Fruit fly (Drosophila melanogaster) whole organism, embryonic: Measurements from ENCODE around the gene CG10738.
A peak's percentile ranks its signal among the peaks of the same experiment; 100 is the strongest.

ENCODE experiments used
- Abd-B ChIP-seq: fragments of 200-800 bp; sonication (Bioruptor generic); optimal IDR thresholded peaks from 2 replicates; lab custom pipeline; 2018; ENCODE audit warnings: missing biosample characterization, mild to moderate bottlenecking, missing genetic modification characterization, moderate library complexity
- CG10147 ChIP-seq: fragments of 200-800 bp; sonication (Bioruptor generic); optimal IDR thresholded peaks from 2 replicates; lab custom pipeline; 2019; ENCODE audit warnings: missing biosample characterization, mild to moderate bottlenecking, missing genetic modification characterization, moderate library complexity
- CG10543 ChIP-seq: fragments of 200-800 bp; sonication (Bioruptor generic); optimal IDR thresholded peaks from 3 replicates; lab custom pipeline; 2017; ENCODE audit warnings: missing biosample characterization, mild to moderate bottlenecking, missing genetic modification characterization, moderate library complexity
- CG11093 ChIP-seq: fragments of 200-800 bp; sonication (Bioruptor generic); IDR thresholded peaks from 3 replicates; pipeline ENCODE4 v1.3.6; 2022; ENCODE audit warnings: missing biosample characterization, missing genetic modification characterization
- CG11247 ChIP-seq: fragments of 200-800 bp; sonication (Bioruptor generic); IDR thresholded peaks from 2 replicates; pipeline ENCODE4 v1.3.6; 2022; ENCODE audit warnings: missing biosample characterization, missing genetic modification characterization
- CG11696 ChIP-seq: fragments of 200-800 bp; sonication (Bioruptor generic); IDR thresholded peaks from 2 replicates; pipeline ENCODE4 v1.3.6; 2022; ENCODE audit warnings: missing biosample characterization, missing genetic modification characterization
- CG11723 ChIP-seq: fragments of 200-800 bp; sonication (Bioruptor generic); optimal IDR thresholded peaks from 2 replicates; lab custom pipeline; 2017; ENCODE audit warnings: missing biosample characterization, mild to moderate bottlenecking, missing genetic modification characterization
- CG12219 ChIP-seq: fragments of 200-800 bp; sonication (Bioruptor generic); optimal IDR thresholded peaks from 3 replicates; lab custom pipeline; 2018; ENCODE audit warnings: missing biosample characterization, mild to moderate bottlenecking, missing genetic modification characterization
- CG13424 ChIP-seq: fragments of 200-800 bp; sonication (Bioruptor generic); optimal IDR thresholded peaks from 2 replicates; lab custom pipeline; 2019; ENCODE audit warnings: missing biosample characterization, mild to moderate bottlenecking, missing genetic modification characterization, moderate library complexity
- CG13624 ChIP-seq: fragments of 200-800 bp; sonication (Bioruptor generic); optimal IDR thresholded peaks from 2 replicates; lab custom pipeline; 2016; ENCODE audit warnings: missing biosample characterization, missing genetic modification characterization
- CG15269 ChIP-seq: fragments of 200-800 bp; sonication (Bioruptor generic); optimal IDR thresholded peaks from 2 replicates; lab custom pipeline; 2018; ENCODE audit warnings: missing biosample characterization, mild to moderate bottlenecking, missing genetic modification characterization, moderate library complexity
- CG1647 ChIP-seq: fragments of 200-800 bp; sonication (Bioruptor generic); optimal IDR thresholded peaks from 3 replicates; lab custom pipeline; 2016; ENCODE audit warnings: missing biosample characterization, missing genetic modification characterization
- CG31365 ChIP-seq: fragments of 200-800 bp; sonication (Bioruptor generic); optimal IDR thresholded peaks from 2 replicates; lab custom pipeline; 2018; ENCODE audit warnings: missing biosample characterization, mild to moderate bottlenecking, missing genetic modification characterization
- CG32772 ChIP-seq: fragments of 200-800 bp; sonication (Bioruptor generic); IDR thresholded peaks from 2 replicates; pipeline ENCODE4 v1.3.6; 2022; ENCODE audit warnings: missing biosample characterization, missing genetic modification characterization
- Doc3 ChIP-seq: fragments of 200-800 bp; sonication (Bioruptor generic); IDR thresholded peaks from 3 replicates; pipeline ENCODE4 v1.3.6; 2022; ENCODE audit warnings: missing biosample characterization, missing genetic modification characterization; ENCODE audit not compliant: partially characterized antibody
- Drgx ChIP-seq: fragments of 200-800 bp; sonication (Bioruptor generic); IDR thresholded peaks from 2 replicates; pipeline ENCODE4 v1.3.6; 2022; ENCODE audit warnings: missing biosample characterization, missing genetic modification characterization
- Ets65A ChIP-seq: fragments of 200-800 bp; sonication (Bioruptor generic); peaks from one replicate; lab custom pipeline; 2016; ENCODE audit warnings: missing biosample characterization, missing genetic modification characterization
- Gsc ChIP-seq: fragments of 200-800 bp; sonication (Bioruptor generic); IDR thresholded peaks from 2 replicates; pipeline ENCODE4 v1.3.6; 2022; ENCODE audit warnings: missing biosample characterization, missing genetic modification characterization
- H2.0 ChIP-seq: fragments of 200-800 bp; sonication (Bioruptor generic); IDR thresholded peaks from 2 replicates; pipeline ENCODE4 v1.3.6; 2022; ENCODE audit warnings: missing biosample characterization, missing genetic modification characterization
- Hey ChIP-seq: fragments of 200-800 bp; sonication (Bioruptor generic); optimal IDR thresholded peaks from 3 replicates; lab custom pipeline; 2018; ENCODE audit warnings: missing biosample characterization, mild to moderate bottlenecking, missing genetic modification characterization
- Hr3 ChIP-seq: fragments of 200-800 bp; sonication (Bioruptor generic); optimal IDR thresholded peaks from 3 replicates; lab custom pipeline; 2016; ENCODE audit warnings: missing biosample characterization, missing genetic modification characterization
- Mes4 ChIP-seq: fragments of 200-800 bp; sonication (Bioruptor generic); optimal IDR thresholded peaks from 2 replicates; lab custom pipeline; 2016; ENCODE audit warnings: missing biosample characterization, missing genetic modification characterization
- NK7.1 ChIP-seq: fragments of 200-800 bp; sonication (Bioruptor generic); optimal IDR thresholded peaks from 3 replicates; lab custom pipeline; 2016; ENCODE audit warnings: missing biosample characterization, missing genetic modification characterization
- Neu2 ChIP-seq: fragments of 200-800 bp; sonication (Bioruptor generic); optimal IDR thresholded peaks from 3 replicates; lab custom pipeline; 2016; ENCODE audit warnings: missing biosample characterization, missing genetic modification characterization, borderline replicate concordance
- Oaz ChIP-seq: fragments of 200-800 bp; sonication (Bioruptor generic); IDR thresholded peaks from 2 replicates; pipeline ENCODE4 v1.3.6; 2022; ENCODE audit warnings: missing biosample characterization, missing genetic modification characterization
- Ptx1 ChIP-seq: fragments of 200-800 bp; sonication (Bioruptor generic); IDR thresholded peaks from 2 replicates; pipeline ENCODE4 v1.3.6; 2022; ENCODE audit warnings: missing biosample characterization, missing genetic modification characterization
- Sox100B ChIP-seq: fragments of 200-800 bp; sonication (Bioruptor generic); optimal IDR thresholded peaks from 3 replicates; lab custom pipeline; 2018; ENCODE audit warnings: missing biosample characterization, mild to moderate bottlenecking, missing genetic modification characterization
- Sox102F ChIP-seq: fragments of 200-800 bp; sonication (Bioruptor generic); optimal IDR thresholded peaks from 2 replicates; lab custom pipeline; 2018; ENCODE audit warnings: missing biosample characterization, mild to moderate bottlenecking, missing genetic modification characterization, moderate library complexity
- Ssrp ChIP-seq: fragments of 200-800 bp; sonication (Bioruptor generic); optimal IDR thresholded peaks from 2 replicates; lab custom pipeline; 2018; ENCODE audit warnings: missing biosample characterization, mild to moderate bottlenecking, missing genetic modification characterization, moderate library complexity
- Tbp ChIP-seq: fragments of >200 bp; optimal IDR thresholded peaks from 2 replicates; lab custom pipeline; 2018; ENCODE audit warnings: missing biosample characterization, missing genetic modification characterization
- Trl ChIP-seq, 3 experiments: fragments of >200 bp in 2 of 3; fragments of 200-800 bp in 1 of 3; sonication (Bioruptor generic) in 1 of 3; optimal IDR thresholded peaks; 2 replicates in 1 of 3; 3 replicates in 2 of 3; lab custom pipeline; 2016 to 2017; ENCODE audit warnings: missing biosample characterization in 1 of 3, missing genetic modification characterization in 1 of 3
- bcd ChIP-seq: fragments of 200-800 bp; sonication (Bioruptor generic); optimal IDR thresholded peaks from 2 replicates; lab custom pipeline; 2017; ENCODE audit warnings: missing biosample characterization, mild to moderate bottlenecking, missing genetic modification characterization
- caup ChIP-seq: fragments of 200-800 bp; sonication (Bioruptor generic); optimal IDR thresholded peaks from 3 replicates; lab custom pipeline; 2017; ENCODE audit warnings: missing biosample characterization, mild to moderate bottlenecking, missing genetic modification characterization, moderate library complexity; ENCODE audit not compliant: severe bottlenecking
- croc ChIP-seq: fragments of 200-800 bp; sonication (Bioruptor generic); conservative IDR thresholded peaks from 3 replicates; pipeline ENCODE4 v1.3.6; 2022; ENCODE audit warnings: missing biosample characterization, missing genetic modification characterization
- crol ChIP-seq: fragments of 200-800 bp; sonication (Bioruptor generic); IDR thresholded peaks from 2 replicates; pipeline ENCODE4 v1.3.6; 2022; ENCODE audit warnings: missing biosample characterization, missing genetic modification characterization
- gce ChIP-seq: fragments of 200-800 bp; sonication (Bioruptor generic); IDR thresholded peaks from 3 replicates; pipeline ENCODE4 v1.3.6; 2022; ENCODE audit warnings: missing biosample characterization, missing genetic modification characterization
- gcm ChIP-seq: fragments of 200-800 bp; sonication (Bioruptor generic); optimal IDR thresholded peaks from 2 replicates; lab custom pipeline; 2019; ENCODE audit warnings: missing biosample characterization, mild to moderate bottlenecking, missing genetic modification characterization, moderate library complexity
- gcm2 ChIP-seq: fragments of 200-800 bp; sonication (Bioruptor generic); optimal IDR thresholded peaks from 2 replicates; lab custom pipeline; 2016; ENCODE audit warnings: missing biosample characterization, missing genetic modification characterization
- gro ChIP-seq: fragments of 200-800 bp; sonication (Bioruptor generic); optimal IDR thresholded peaks from 2 replicates; lab custom pipeline; 2016; ENCODE audit warnings: missing biosample characterization, missing genetic modification characterization
- gsb ChIP-seq: fragments of 200-800 bp; sonication (Bioruptor generic); IDR thresholded peaks from 2 replicates; pipeline ENCODE4 v1.3.6; 2022; ENCODE audit warnings: missing biosample characterization, missing genetic modification characterization
- kah ChIP-seq: fragments of 200-800 bp; sonication (Bioruptor generic); optimal IDR thresholded peaks from 2 replicates; lab custom pipeline; 2018; ENCODE audit warnings: missing biosample characterization, mild to moderate bottlenecking, missing genetic modification characterization
- kay ChIP-seq: fragments of 200-800 bp; sonication (Bioruptor generic); optimal IDR thresholded peaks from 2 replicates; lab custom pipeline; 2016; ENCODE audit warnings: missing biosample characterization, missing genetic modification characterization
- knrl ChIP-seq: fragments of 200-800 bp; sonication (Bioruptor generic); IDR thresholded peaks from 3 replicates; pipeline ENCODE4 v1.3.6; 2022; ENCODE audit warnings: missing biosample characterization, missing genetic modification characterization; ENCODE audit not compliant: partially characterized antibody
- lilli ChIP-seq: fragments of 200-800 bp; sonication (Bioruptor generic); optimal IDR thresholded peaks from 3 replicates; lab custom pipeline; 2016; ENCODE audit warnings: missing biosample characterization, missing genetic modification characterization
- lmd ChIP-seq: fragments of 200-800 bp; sonication (Bioruptor generic); IDR thresholded peaks from 2 replicates; pipeline ENCODE4 v1.3.6; 2022; ENCODE audit warnings: missing biosample characterization, missing genetic modification characterization
- nerfin-2 ChIP-seq: fragments of 200-800 bp; sonication (Bioruptor generic); IDR thresholded peaks from 2 replicates; pipeline ENCODE4 v1.3.6; 2022; ENCODE audit warnings: missing biosample characterization, missing genetic modification characterization; ENCODE audit not compliant: partially characterized antibody
- pnt ChIP-seq: fragments of 200-800 bp; sonication (Bioruptor generic); optimal IDR thresholded peaks from 3 replicates; lab custom pipeline; 2016; ENCODE audit warnings: missing biosample characterization, missing genetic modification characterization
- pum ChIP-seq: fragments of 200-800 bp; sonication (Bioruptor generic); optimal IDR thresholded peaks from 2 replicates; lab custom pipeline; 2016; ENCODE audit warnings: missing biosample characterization, missing genetic modification characterization
- slp2 ChIP-seq: fragments of 200-800 bp; sonication (Bioruptor generic); optimal IDR thresholded peaks from 2 replicates; lab custom pipeline; 2016; ENCODE audit warnings: missing biosample characterization, missing genetic modification characterization

Gene CG10738

DNA sequence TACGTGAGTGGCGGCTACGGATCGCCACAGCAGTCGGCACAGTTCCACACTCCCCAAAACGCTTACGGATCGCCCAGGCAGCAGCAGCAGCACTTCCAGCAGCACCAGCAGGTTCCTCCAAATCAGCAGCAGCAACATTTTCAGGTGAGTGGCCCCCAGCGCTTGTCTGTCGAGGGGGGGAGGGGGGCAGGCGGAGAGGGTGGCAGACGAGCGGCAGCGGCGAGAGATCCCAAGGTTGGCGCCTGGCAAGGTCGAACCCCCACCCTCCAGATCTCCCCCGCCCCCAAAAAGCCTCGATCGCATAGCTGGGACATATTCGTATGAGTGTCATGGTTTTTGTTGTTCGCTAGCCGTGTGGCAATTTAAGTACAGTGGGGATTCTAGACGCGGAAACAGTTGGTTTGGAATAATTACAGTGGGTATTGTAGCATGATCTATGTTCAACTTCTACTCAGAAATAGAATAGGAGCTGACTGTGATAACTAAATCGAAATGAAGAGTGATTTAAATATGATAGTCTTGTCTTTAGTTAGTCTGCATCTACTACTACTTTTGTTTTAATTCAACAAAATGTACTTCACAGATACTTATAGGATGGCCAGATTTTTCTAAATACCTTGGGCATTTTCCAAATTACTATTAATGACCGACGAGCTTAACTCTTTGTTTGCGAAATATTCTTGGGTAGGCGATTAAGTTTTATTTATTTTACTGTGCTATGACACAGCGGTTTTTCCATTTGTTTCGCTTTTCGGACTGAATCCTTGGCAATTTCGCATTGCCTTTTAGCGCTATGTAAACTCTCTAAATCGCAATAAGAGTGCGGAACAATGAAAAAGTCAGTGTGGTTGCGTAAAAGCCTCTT lies 28.0 kb downstream of the CG10738 start (continued):
- TF ChIP-seq CG11093 (GFP tag; lab: Robert Waterston, UW) (no peak), kah (GFP tag; lab: Kevin White, UChicago) (no peak), gro (GFP tag; lab: Kevin White, UChicago) (no peak), CG31365 (tag; lab: Kevin White, UChicago) (no peak), NK7.1 (no peak), Sox102F (GFP tag; lab: Kevin White, UChicago) (no peak), pum (GFP tag; lab: Kevin White, UChicago) (no peak), CG11247 (GFP tag; lab: Robert Waterston, UW) (no peak), CG10147 (peak; percentile 28), kay (GFP tag; lab: Kevin White, UChicago) (no peak), CG13624 (GFP tag; lab: Kevin White, UChicago) (no peak), Oaz (GFP tag; lab: Robert Waterston, UW) (0 out of 2 replicates have a peak, but pooled peaks have one; percentile 8), Trl (optimal IDR thresholded peaks at IDR 0.05; lab: Kevin White, UChicago) (no peak), Trl (GFP tag; optimal IDR thresholded peaks at IDR 0.05; lab: Kevin White, UChicago) (no peak), gcm2 (GFP tag; lab: Kevin White, UChicago) (no peak), caup (GFP tag; lab: Kevin White, UChicago) (peak; percentile 20), lmd (GFP tag; lab: Robert Waterston, UW) (peak; percentile 55), Ets65A (no peak), lilli (GFP tag; lab: Kevin White, UChicago) (peak; percentile 33), CG32772 (GFP tag; lab: Robert Waterston, UW) (0 out of 2 replicates have a peak, but pooled peaks have one; percentile 22), Hr3 (no peak), slp2 (GFP tag; lab: Kevin White, UChicago) (no peak), H2.0 (GFP tag; lab: Robert Waterston, UW) (no peak), CG10543 (GFP tag; lab: Kevin White, UChicago) (peak; percentile 67), knrl (GFP tag; lab: Robert Waterston, UW) (no peak), CG1647 (GFP tag; lab: Kevin White, UChicago) (no peak), nerfin-2 (no peak), Gsc (GFP tag; lab: Robert Waterston, UW) (no peak), pnt (no peak), Sox100B (no peak), gsb (GFP tag; lab: Robert Waterston, UW) (no peak), Ssrp (tag; lab: Kevin White, UChicago) (no peak), gcm (GFP tag; lab: Kevin White, UChicago) (no peak), Doc3 (GFP tag; lab: Robert Waterston, UW) (no peak), CG15269 (tag; lab: Kevin White, UChicago) (peak; percentile 64), Drgx (GFP tag; lab: Robert Waterston, UW) (no peak), CG12219 (GFP tag; lab: Kevin White, UChicago) (no peak), Abd-B (no peak), CG13424 (peak; percentile 24), croc (GFP tag; lab: Robert Waterston, UW) (no peak), bcd (peak; percentile 22), Hey (tag; lab: Kevin White, UChicago) (no peak), gce (no peak), Mes4 (GFP tag; lab: Kevin White, UChicago) (no peak), Tbp (no peak), Ptx1 (GFP tag; lab: Robert Waterston, UW) (no peak), crol (GFP tag; lab: Robert Waterston, UW) (peak; percentile 81), Neu2 (GFP tag; lab: Kevin White, UChicago) (no peak), CG11696 (GFP tag; lab: Robert Waterston, UW) (no peak), CG11723 (GFP tag; lab: Kevin White, UChicago) (no peak)
